Worm (Caenorhabditis elegans): ENCODE measurements around the gene F12A10.1.

DNA sequence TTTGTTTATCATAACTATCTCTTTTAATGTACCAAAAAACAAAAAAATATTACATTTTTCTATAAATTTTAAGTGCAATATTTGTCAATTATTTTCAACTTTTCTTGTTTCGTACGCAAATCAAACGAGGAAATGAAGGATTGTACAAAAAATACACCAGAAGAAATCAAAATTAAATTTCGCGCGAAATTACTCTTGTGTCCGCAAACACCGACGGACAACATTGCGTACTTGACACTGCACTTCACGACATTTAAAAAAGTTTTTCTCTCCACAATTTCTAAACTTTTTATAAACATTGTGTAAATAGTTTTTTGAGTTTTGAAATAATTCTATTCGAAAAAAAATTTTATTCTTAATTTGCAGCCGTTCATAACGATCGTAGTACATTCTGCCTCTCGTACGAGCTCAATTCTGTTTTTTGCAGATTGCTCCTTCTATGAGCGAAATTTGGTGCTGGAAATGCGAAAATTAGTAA is 22.4 kb upstream of the F12A10.1 start, which contains the start of gene mrps-16:
- no peak for TF ChIP-seq pqm-1 (tag; optimal IDR thresholded peaks at IDR 0.05)
- TF ChIP-seq ces-1 (GFP tag; optimal IDR thresholded peaks at IDR 0.05) = no peak
- TF ChIP-seq sdz-12 (GFP tag; optimal IDR thresholded peaks at IDR 0.05) = no peak
- TF ChIP-seq rbr-2 (tag; optimal IDR thresholded peaks at IDR 0.05) = peak; percentile 42
- TF ChIP-seq fkh-10 (GFP tag; optimal IDR thresholded peaks at IDR 0.05) = no peak
- no peak for TF ChIP-seq attf-4 (tag; optimal IDR thresholded peaks at IDR 0.05)
- peak; percentile 68 for TF ChIP-seq dve-1 (tag; optimal IDR thresholded peaks at IDR 0.05; ENCODE audit: insufficient read depth)
- TF ChIP-seq ama-1 (optimal IDR thresholded peaks at IDR 0.05) = no peak
- no peak for TF ChIP-seq hmg-1.1 (GFP tag; IDR thresholded peaks at IDR 0.05)
- no peak for TF ChIP-seq spr-1 (tag; optimal IDR thresholded peaks at IDR 0.05)
- TF ChIP-seq nhr-237 (tag; optimal IDR thresholded peaks at IDR 0.05) = no peak
- no peak for TF ChIP-seq zag-1 (tag; optimal IDR thresholded peaks at IDR 0.05)
- no peak for TF ChIP-seq madf-5 (GFP tag; IDR thresholded peaks at IDR 0.05)
